Fruit fly (Drosophila melanogaster): ENCODE data around the gene CG33934.

DNA sequence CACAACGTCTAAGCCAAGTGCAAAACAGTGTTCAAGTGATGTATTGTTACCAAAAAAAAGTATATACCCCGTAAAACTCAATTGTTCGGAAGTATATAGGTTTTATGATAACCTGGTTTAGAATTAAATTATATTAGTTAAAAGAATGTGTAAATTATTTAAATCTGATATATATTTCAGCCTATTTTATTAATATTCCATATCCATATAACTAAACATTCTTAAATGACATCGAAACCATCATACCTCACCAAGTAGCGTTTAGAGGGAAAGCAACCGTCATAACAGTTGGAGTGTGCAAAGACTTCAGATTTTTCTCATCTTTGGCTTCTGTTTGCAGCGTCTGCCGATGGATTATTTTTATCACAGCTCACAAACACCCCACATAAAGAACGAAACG lies 43.1 kb upstream of the CG33934 start:
- TF ChIP-seq CG8478 (optimal IDR thresholded peaks at IDR 0.05) (no peak), CTCF (optimal IDR thresholded peaks at IDR 0.05) (no peak)
